Worm (Caenorhabditis elegans) whole organism, midembryonic: ENCODE results near the gene nlp-53.

Source experiments
- T22C8.4 ChIP-seq: fragments of 200-800 bp; sonication (Bioruptor generic); IDR thresholded peaks from 2 replicates; pipeline ENCODE4 v1.3.6; 2022; ENCODE audit warnings: missing genetic modification characterization, missing compliant biosample characterization
- cog-1 ChIP-seq: sonication (generic microtip); optimal IDR thresholded peaks from 2 replicates; lab custom pipeline; 2016; ENCODE audit warnings: missing genetic modification characterization, missing compliant biosample characterization
- flt-1 ChIP-seq: fragments of 200-800 bp; sonication (Bioruptor generic); IDR thresholded peaks from 2 replicates; pipeline ENCODE4 v1.3.6; 2022; ENCODE audit warnings: missing genetic modification characterization, missing compliant biosample characterization
- klf-2 ChIP-seq: fragments of 200-800 bp; sonication (Bioruptor generic); conservative IDR thresholded peaks from 2 replicates; pipeline ENCODE4 v1.3.6; 2022; ENCODE audit warnings: missing genetic modification reagents, missing genetic modification characterization, missing compliant biosample characterization
- med-1 ChIP-seq: sonication (generic microtip); optimal IDR thresholded peaks from 2 replicates; lab custom pipeline; 2017; ENCODE audit warnings: missing genetic modification characterization, mild to moderate bottlenecking, missing compliant biosample characterization, antibody characterized with exemption, missing genetic modification reagents; ENCODE audit not compliant: insufficient read depth
- ref-1 ChIP-seq: fragments of 200-800 bp; sonication (Bioruptor generic); conservative IDR thresholded peaks from 2 replicates; pipeline ENCODE4 v1.3.6; 2022; ENCODE audit warnings: missing genetic modification reagents, missing genetic modification characterization, missing compliant biosample characterization
- tab-1 ChIP-seq: fragments of 200-800 bp; sonication (Bioruptor generic); IDR thresholded peaks from 2 replicates; pipeline ENCODE4 v1.3.6; 2022; ENCODE audit warnings: missing genetic modification characterization, missing compliant biosample characterization
- ztf-23 ChIP-seq: fragments of 200-800 bp; sonication (Bioruptor generic); IDR thresholded peaks from 2 replicates; pipeline ENCODE4 v1.3.6; 2022; ENCODE audit warnings: missing genetic modification reagents, missing genetic modification characterization, missing compliant biosample characterization
- ztf-29 ChIP-seq: fragments of 200-800 bp; sonication (Bioruptor generic); IDR thresholded peaks from 2 replicates; pipeline ENCODE4 v1.3.6; 2022; ENCODE audit warnings: missing genetic modification reagents, missing genetic modification characterization, missing compliant biosample characterization

nlp-53 gene

DNA sequence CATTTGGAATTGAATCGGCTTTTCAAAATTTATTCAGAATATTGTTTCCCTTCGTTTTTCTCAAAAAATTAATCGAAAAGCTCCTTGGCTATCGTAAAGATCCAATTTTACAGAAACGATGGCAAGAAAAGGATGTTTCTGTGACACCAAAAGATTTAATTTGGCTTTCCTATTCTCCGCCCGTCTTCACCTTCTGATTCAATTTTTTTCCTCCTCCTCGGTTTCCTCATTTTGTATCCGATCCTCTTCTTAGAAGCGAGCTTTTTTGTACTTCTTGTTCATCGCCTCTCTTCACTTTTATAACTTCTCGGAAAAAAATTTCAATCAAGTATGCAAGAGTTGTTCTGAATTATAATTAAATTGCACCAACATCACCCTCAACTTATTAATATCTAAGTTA lies 8.6 kb upstream of the nlp-53 start:
- TF ChIP-seq cog-1 (tag; lab: Kevin White, UChicago) (no peak), ztf-29 (GFP tag; lab: Robert Waterston, UW) (no peak)

DNA sequence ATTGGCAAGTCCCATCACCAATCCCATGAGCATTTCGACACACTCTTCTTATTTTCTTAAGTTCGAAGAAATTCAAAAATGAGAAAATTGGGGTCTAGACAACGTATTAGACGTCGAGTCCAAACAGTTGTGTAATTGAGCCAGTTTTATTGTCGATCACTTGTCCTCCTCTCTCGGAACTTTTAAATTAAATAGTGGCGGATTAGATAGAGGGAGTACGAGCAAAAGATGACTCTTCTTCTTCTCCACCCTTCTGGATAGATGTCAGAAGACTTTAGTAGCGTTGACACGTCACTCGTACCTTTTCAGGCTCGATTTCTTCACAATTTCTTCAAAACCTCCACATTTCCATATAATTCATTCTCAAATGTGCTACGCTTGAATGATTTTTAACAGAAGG lies 3.5 kb upstream of the nlp-53 start:
- TF ChIP-seq cog-1 (tag; lab: Kevin White, UChicago) (no peak), ztf-23 (no peak), T22C8.4 (GFP tag; lab: Robert Waterston, UW) (no peak), klf-2 (no peak)

DNA sequence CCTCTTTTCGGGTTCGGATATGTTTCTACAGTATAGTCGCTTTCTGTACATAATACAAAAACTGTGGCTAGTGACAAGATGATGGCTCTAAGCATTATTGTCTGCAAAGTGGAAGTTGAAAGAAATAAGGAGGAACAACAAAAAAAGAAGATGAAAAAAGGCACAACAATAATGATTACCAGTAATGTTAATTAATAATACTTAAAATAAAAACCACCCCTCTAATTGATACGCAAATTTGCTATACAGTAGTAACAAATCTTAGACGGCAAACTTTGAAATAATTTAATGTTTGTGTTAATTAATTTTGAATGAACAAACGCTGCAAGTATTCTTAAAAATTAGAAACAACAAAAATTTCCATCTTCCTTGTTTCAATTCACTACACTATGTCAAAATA lies 3.0 kb downstream of the nlp-53 start, which contains the start of gene Y12A6A.1:
TSS of gene Y12A6A.1 (minus strand) at position 101 of the 400 bp plus-strand sequence.
- no peak for TF ChIP-seq T22C8.4 (GFP tag; lab: Robert Waterston, UW)

DNA sequence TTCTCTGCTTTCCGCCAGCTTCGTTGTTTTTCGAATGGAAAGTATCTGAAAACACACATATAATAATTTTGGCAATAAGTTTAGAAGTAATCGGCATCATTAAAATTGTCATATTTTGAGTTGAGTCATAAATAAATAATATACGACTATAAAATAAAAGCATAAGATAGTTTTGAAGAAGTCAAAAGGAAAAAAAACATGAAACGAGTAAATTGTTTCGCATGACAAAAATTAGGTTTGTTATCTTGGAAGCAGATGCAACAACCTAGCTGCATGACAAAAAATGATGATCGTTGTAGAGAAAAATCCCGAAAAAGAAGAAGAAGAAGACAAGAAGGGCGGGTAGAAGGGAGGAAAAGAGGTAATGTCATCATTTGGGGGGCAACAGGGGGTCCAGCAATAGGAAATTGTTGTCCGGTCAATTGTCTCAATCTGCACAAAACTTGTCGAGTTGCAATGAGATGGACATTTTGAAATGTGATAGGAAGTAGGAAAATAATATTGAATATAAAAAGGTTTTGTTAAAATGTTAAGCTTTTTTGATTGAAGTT lies 12.5 kb downstream of the nlp-53 start, which contains the start of gene nlg-1:
TSS of gene nlg-1 (minus strand) at position 51 of the 551 bp plus-strand sequence.
- TF ChIP-seq ref-1 (GFP tag; lab: Robert Waterston, UW) (no peak), ztf-23 (no peak), flt-1 (no peak), med-1 (GFP tag; lab: Kevin White, UChicago) (no peak), T22C8.4 (GFP tag; lab: Robert Waterston, UW) (no peak), cog-1 (tag; lab: Kevin White, UChicago) (no peak), ztf-29 (GFP tag; lab: Robert Waterston, UW) (no peak), klf-2 (no peak), tab-1 (GFP tag; lab: Robert Waterston, UW) (no peak)

DNA sequence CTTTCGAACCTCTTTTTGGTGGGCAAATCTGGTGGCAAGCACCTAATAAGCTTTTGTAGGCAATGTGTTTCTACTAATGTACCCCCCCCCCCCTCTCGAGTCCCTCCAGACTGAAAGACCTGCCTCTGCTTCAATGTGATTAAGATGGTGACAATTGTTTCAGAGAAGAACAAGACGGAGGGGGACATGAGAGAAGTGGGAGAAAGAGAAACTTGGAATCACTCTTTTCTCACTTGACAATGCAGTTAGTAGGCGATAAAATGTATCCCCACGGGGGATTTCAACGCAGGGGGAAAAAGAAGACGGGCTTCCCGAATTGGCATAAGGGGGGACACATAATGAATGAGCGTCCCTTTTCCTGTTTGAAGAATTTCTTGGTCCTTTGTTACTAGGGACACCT lies 13.6 kb downstream of the nlp-53 start:
- no peak for TF ChIP-seq ztf-29 (GFP tag; lab: Robert Waterston, UW)
- TF ChIP-seq ztf-23 = no peak
- TF ChIP-seq klf-2 = no peak
- no peak for TF ChIP-seq flt-1
- no peak for TF ChIP-seq cog-1 (tag; lab: Kevin White, UChicago)
- no peak for TF ChIP-seq tab-1 (GFP tag; lab: Robert Waterston, UW)
- TF ChIP-seq med-1 (GFP tag; lab: Kevin White, UChicago) = no peak
- no peak for TF ChIP-seq ref-1 (GFP tag; lab: Robert Waterston, UW)
- TF ChIP-seq T22C8.4 (GFP tag; lab: Robert Waterston, UW) = no peak

DNA sequence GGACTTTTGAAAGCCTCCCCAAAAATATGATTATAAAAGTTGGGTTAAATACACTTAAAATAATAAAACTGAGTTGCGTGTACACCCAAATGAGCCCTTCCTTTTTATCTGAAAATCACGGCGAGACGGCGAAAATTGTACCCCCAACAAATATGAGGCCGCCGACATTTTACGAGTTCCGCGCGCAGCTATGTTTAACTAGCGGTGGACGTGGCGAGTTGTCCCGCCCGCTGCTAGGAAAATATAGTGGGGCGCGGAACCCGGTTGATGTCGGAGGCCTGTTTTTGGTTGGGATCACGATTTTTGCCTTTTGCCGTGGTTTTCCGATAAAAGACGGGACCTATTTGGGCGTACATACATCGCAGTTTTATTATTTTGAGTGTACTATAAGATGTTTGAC lies 14.4 kb downstream of the nlp-53 start:
- TF ChIP-seq tab-1 (GFP tag; lab: Robert Waterston, UW) (no peak), ztf-29 (GFP tag; lab: Robert Waterston, UW) (no peak), ztf-23 (no peak), T22C8.4 (GFP tag; lab: Robert Waterston, UW) (no peak), ref-1 (GFP tag; lab: Robert Waterston, UW) (no peak), klf-2 (no peak), cog-1 (tag; lab: Kevin White, UChicago) (no peak), flt-1 (no peak), med-1 (GFP tag; lab: Kevin White, UChicago) (no peak)

DNA sequence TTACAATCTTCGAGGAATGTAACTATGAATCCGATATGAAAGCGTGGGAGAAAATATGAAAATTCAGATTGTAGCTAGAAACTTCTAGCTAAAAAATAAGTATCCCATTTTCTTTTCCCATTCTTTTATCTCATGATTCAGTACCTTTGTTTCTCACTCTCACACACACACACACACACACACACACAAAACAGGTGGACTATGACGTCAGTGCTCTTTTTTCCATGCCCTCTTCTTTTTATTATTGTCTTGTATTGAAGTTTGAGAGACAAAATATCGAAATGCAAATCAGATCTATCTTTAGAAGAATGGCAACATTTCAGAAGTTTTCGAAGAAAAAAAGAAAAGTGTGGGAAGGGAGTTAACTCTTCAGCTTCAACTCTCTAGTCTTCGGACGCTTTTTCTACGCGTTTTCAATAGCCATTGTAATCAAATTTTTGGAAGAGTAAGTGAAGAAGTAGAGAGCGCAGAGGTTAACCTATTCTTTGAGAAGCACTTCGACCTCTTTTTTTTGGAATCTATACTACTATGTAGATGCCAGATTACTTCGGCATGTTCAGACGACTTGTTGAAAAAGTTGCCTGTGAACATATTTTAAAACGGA lies 15.3 kb downstream of the nlp-53 start:
- TF ChIP-seq ref-1 (GFP tag; lab: Robert Waterston, UW) (no peak), T22C8.4 (GFP tag; lab: Robert Waterston, UW) (no peak)

DNA sequence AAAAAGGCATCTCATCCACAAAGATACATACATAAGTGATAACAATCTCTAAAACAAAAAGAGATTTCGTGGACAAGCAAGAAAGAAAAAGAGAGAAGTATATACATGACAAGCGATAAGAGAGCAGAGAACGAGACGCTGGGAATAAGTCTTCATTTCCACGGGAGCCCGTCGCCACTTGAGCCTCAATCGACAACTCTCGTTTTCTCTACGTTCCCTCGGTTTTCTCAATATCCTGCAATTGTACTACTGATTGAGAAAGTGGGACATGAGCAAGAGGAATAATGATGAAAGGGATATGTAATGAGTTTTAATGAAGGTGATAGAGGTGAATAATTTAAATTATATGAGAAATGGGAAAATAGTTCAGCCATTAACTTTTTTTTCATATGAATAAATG lies 18.9 kb downstream of the nlp-53 start:
- no peak for TF ChIP-seq T22C8.4 (GFP tag; lab: Robert Waterston, UW)
- no peak for TF ChIP-seq ref-1 (GFP tag; lab: Robert Waterston, UW)
- TF ChIP-seq klf-2 = no peak
- no peak for TF ChIP-seq tab-1 (GFP tag; lab: Robert Waterston, UW)
- TF ChIP-seq flt-1 = no peak
- TF ChIP-seq ztf-29 (GFP tag; lab: Robert Waterston, UW) = no peak
- TF ChIP-seq cog-1 (tag; lab: Kevin White, UChicago) = no peak
- no peak for TF ChIP-seq ztf-23
- TF ChIP-seq med-1 (GFP tag; lab: Kevin White, UChicago) = no peak

DNA sequence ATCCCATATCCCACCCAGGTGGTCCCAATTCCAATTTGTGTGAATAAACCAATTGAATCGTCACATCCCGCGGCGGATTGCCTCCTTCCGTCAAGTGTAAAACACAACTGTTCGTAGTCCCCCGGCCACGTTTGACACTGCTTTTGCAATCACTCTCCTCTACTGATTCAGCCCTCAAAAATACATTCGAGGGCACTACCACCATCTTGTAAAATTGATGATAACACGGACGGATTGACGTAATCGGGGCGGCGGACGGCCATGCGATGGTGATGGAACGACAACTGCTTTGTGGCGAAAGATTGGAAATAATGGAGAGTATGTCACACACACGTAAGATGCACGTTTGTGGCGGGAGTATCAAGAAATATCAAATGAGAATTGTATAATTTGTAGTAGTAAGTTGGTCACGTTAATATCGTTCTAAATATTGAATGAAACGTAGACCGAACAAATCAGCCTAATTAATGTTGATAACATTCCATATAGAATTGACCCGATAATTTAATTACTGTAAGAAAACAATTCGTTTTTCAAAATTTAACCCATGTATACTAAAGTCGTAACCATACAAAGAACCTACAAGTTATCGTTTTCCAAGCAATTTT lies 19.8 kb downstream of the nlp-53 start:
- TF ChIP-seq tab-1 (GFP tag; lab: Robert Waterston, UW) (no peak), ztf-23 (no peak), T22C8.4 (GFP tag; lab: Robert Waterston, UW) (no peak), cog-1 (tag; lab: Kevin White, UChicago) (no peak), ztf-29 (GFP tag; lab: Robert Waterston, UW) (no peak), ref-1 (GFP tag; lab: Robert Waterston, UW) (no peak)

DNA sequence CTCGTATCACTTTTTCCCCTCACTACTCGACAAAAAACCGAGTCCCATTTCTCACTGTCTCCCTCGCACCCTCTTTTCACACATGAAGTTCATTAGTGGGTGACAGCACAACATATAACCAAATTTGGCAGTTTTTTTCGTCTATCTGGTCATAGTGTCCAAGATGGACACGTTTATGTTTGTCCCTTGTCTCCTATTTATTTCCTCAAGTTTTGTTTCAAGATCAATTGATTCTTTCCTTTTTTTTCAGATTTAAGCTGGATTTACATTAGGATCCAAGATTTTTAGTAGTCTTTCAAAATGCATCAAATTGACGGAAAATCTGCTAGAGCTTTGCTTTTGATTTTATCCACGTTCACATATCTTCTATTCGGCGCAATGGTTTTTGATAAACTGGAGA lies 20.9 kb downstream of the nlp-53 start, which contains the start of gene twk-20:
TSS of gene twk-20 (plus strand) at position 301 of the 400 bp plus-strand sequence.
- TF ChIP-seq ref-1 (GFP tag; lab: Robert Waterston, UW) (no peak), tab-1 (GFP tag; lab: Robert Waterston, UW) (no peak), T22C8.4 (GFP tag; lab: Robert Waterston, UW) (no peak), cog-1 (tag; lab: Kevin White, UChicago) (no peak), klf-2 (no peak), ztf-29 (GFP tag; lab: Robert Waterston, UW) (no peak), flt-1 (no peak), ztf-23 (no peak), med-1 (GFP tag; lab: Kevin White, UChicago) (no peak)
